Fruit fly (Drosophila melanogaster) whole organism, embryonic: ENCODE measurements around the gene CG16717.
A peak's percentile ranks its signal among the peaks of the same experiment; 100 is the strongest.

ENCODE experiments used
- Bgb ChIP-seq: fragments of 200-800 bp; sonication (Bioruptor generic); IDR thresholded peaks from 2 replicates; pipeline ENCODE4 v1.3.6; 2022; ENCODE audit warnings: missing biosample characterization, missing genetic modification characterization; ENCODE audit not compliant: partially characterized antibody
- CG11085 ChIP-seq: fragments of 200-800 bp; sonication (Bioruptor generic); IDR thresholded peaks from 2 replicates; pipeline ENCODE4 v1.3.6; 2022; ENCODE audit warnings: missing biosample characterization, missing genetic modification characterization
- CG11247 ChIP-seq: fragments of 200-800 bp; sonication (Bioruptor generic); IDR thresholded peaks from 2 replicates; pipeline ENCODE4 v1.3.6; 2022; ENCODE audit warnings: missing biosample characterization, missing genetic modification characterization
- CG12104 ChIP-seq: fragments of 200-800 bp; sonication (Bioruptor generic); optimal IDR thresholded peaks from 3 replicates; lab custom pipeline; 2016; ENCODE audit warnings: missing biosample characterization, missing genetic modification characterization
- CG13894 ChIP-seq: fragments of 200-800 bp; sonication (Bioruptor generic); optimal IDR thresholded peaks from 3 replicates; lab custom pipeline; 2018; ENCODE audit warnings: missing biosample characterization, mild to moderate bottlenecking, missing genetic modification characterization, moderate library complexity
- CG14965 ChIP-seq: fragments of 200-800 bp; sonication (Bioruptor generic); optimal IDR thresholded peaks from 2 replicates; lab custom pipeline; 2016; ENCODE audit warnings: missing biosample characterization, missing genetic modification characterization, borderline replicate concordance
- CG16779 ChIP-seq: fragments of 200-800 bp; sonication (Bioruptor generic); IDR thresholded peaks from 2 replicates; pipeline ENCODE4 v1.3.6; 2022; ENCODE audit warnings: missing biosample characterization, missing genetic modification characterization
- CG32772 ChIP-seq: fragments of 200-800 bp; sonication (Bioruptor generic); IDR thresholded peaks from 2 replicates; pipeline ENCODE4 v1.3.6; 2022; ENCODE audit warnings: missing biosample characterization, missing genetic modification characterization
- CG33213 ChIP-seq: fragments of 200-800 bp; sonication (Bioruptor generic); optimal IDR thresholded peaks from 3 replicates; lab custom pipeline; 2016; ENCODE audit warnings: missing biosample characterization, missing genetic modification characterization
- CG33557 ChIP-seq: fragments of 200-800 bp; sonication (Bioruptor generic); optimal IDR thresholded peaks from 2 replicates; lab custom pipeline; 2019; ENCODE audit warnings: missing biosample characterization, mild to moderate bottlenecking, missing genetic modification characterization, moderate library complexity
- CG3995 ChIP-seq: fragments of 200-800 bp; sonication (Bioruptor generic); optimal IDR thresholded peaks from 3 replicates; lab custom pipeline; 2016; ENCODE audit warnings: missing biosample characterization, missing genetic modification characterization
- CG42726 ChIP-seq: fragments of 200-800 bp; sonication (Bioruptor generic); IDR thresholded peaks from 2 replicates; pipeline ENCODE4 v1.3.6; 2022; ENCODE audit warnings: missing biosample characterization, missing genetic modification characterization; ENCODE audit not compliant: partially characterized antibody
- CG8359 ChIP-seq: fragments of 200-800 bp; sonication (Bioruptor generic); optimal IDR thresholded peaks from 2 replicates; lab custom pipeline; 2017; ENCODE audit warnings: missing biosample characterization, mild to moderate bottlenecking, missing genetic modification characterization, borderline replicate concordance
- CG8924 ChIP-seq: fragments of 200-800 bp; optimal IDR thresholded peaks from 3 replicates; lab custom pipeline; 2019; ENCODE audit warnings: missing biosample characterization, mild to moderate bottlenecking, missing genetic modification characterization, moderate library complexity
- CG9817 ChIP-seq: fragments of 200-800 bp; sonication (Bioruptor generic); optimal IDR thresholded peaks from 2 replicates; lab custom pipeline; 2018; ENCODE audit warnings: missing biosample characterization, mild to moderate bottlenecking, missing genetic modification characterization, moderate library complexity
- Dip2 ChIP-seq: fragments of 200-800 bp; sonication (Bioruptor generic); IDR thresholded peaks from 2 replicates; pipeline ENCODE4 v1.3.6; 2022; ENCODE audit warnings: missing biosample characterization, missing genetic modification characterization
- Drgx ChIP-seq: fragments of 200-800 bp; sonication (Bioruptor generic); IDR thresholded peaks from 2 replicates; pipeline ENCODE4 v1.3.6; 2022; ENCODE audit warnings: missing biosample characterization, missing genetic modification characterization
- ERR ChIP-seq: fragments of 200-800 bp; sonication (Bioruptor generic); optimal IDR thresholded peaks from 2 replicates; lab custom pipeline; 2016; ENCODE audit warnings: missing biosample characterization, missing genetic modification characterization
- Fer1 ChIP-seq: fragments of 200-800 bp; sonication (Bioruptor generic); optimal IDR thresholded peaks from 2 replicates; lab custom pipeline; 2017; ENCODE audit warnings: missing biosample characterization, mild to moderate bottlenecking, missing genetic modification characterization
- HmgZ ChIP-seq: fragments of 200-800 bp; sonication (Bioruptor generic); optimal IDR thresholded peaks from 2 replicates; lab custom pipeline; 2018; ENCODE audit warnings: missing biosample characterization, mild to moderate bottlenecking, missing genetic modification characterization
- Hmx ChIP-seq: fragments of 200-800 bp; sonication (Bioruptor generic); optimal IDR thresholded peaks from 2 replicates; lab custom pipeline; 2016; ENCODE audit warnings: missing biosample characterization, missing genetic modification characterization
- Hsf ChIP-seq: fragments of 200-800 bp; sonication (Bioruptor generic); optimal IDR thresholded peaks from 3 replicates; lab custom pipeline; 2016; ENCODE audit warnings: missing biosample characterization, missing genetic modification characterization
- Lhr ChIP-seq: fragments of 200-800 bp; sonication (Bioruptor generic); optimal IDR thresholded peaks from 3 replicates; lab custom pipeline; 2017; ENCODE audit warnings: mild to moderate bottlenecking, missing biosample characterization, missing genetic modification reagents, missing genetic modification characterization
- Mes4 ChIP-seq: fragments of 200-800 bp; sonication (Bioruptor generic); optimal IDR thresholded peaks from 2 replicates; lab custom pipeline; 2016; ENCODE audit warnings: missing biosample characterization, missing genetic modification characterization
- Nf-YA ChIP-seq: fragments of 200-800 bp; sonication (Bioruptor generic); IDR thresholded peaks from 2 replicates; pipeline ENCODE4 v1.3.6; 2022; ENCODE audit warnings: missing biosample characterization, missing genetic modification characterization
- Ravus ChIP-seq: fragments of 200-800 bp; sonication (Bioruptor generic); IDR thresholded peaks from 2 replicates; pipeline ENCODE4 v1.3.6; 2022; ENCODE audit warnings: missing biosample characterization, missing genetic modification characterization
- YL-1 ChIP-seq: fragments of 200-800 bp; sonication (Bioruptor generic); optimal IDR thresholded peaks from 3 replicates; lab custom pipeline; 2017; ENCODE audit warnings: missing biosample characterization, mild to moderate bottlenecking, missing genetic modification characterization
- ab ChIP-seq: fragments of 200-800 bp; sonication (Bioruptor generic); optimal IDR thresholded peaks from 2 replicates; lab custom pipeline; 2016; ENCODE audit warnings: missing biosample characterization, missing genetic modification characterization
- al ChIP-seq: fragments of 200-800 bp; sonication (Bioruptor generic); IDR thresholded peaks from 2 replicates; pipeline ENCODE4 v1.3.6; 2022; ENCODE audit warnings: missing biosample characterization, missing genetic modification characterization
- btn ChIP-seq: fragments of 200-800 bp; sonication (Bioruptor generic); optimal IDR thresholded peaks from 2 replicates; lab custom pipeline; 2016; ENCODE audit warnings: missing biosample characterization, missing genetic modification characterization
- exex ChIP-seq: fragments of 200-800 bp; sonication (Bioruptor generic); optimal IDR thresholded peaks from 4 replicates; lab custom pipeline; 2018; ENCODE audit warnings: missing biosample characterization, mild to moderate bottlenecking, missing genetic modification characterization, moderate library complexity
- eyg ChIP-seq: fragments of 200-800 bp; sonication (Bioruptor generic); optimal IDR thresholded peaks from 3 replicates; lab custom pipeline; 2016; ENCODE audit warnings: missing biosample characterization, missing genetic modification characterization
- fd102C ChIP-seq: fragments of 200-800 bp; sonication (Bioruptor generic); optimal IDR thresholded peaks from 2 replicates; lab custom pipeline; 2018; ENCODE audit warnings: missing biosample characterization, mild to moderate bottlenecking, missing genetic modification characterization, moderate library complexity
- hkb ChIP-seq, 2 experiments: fragments of 200-800 bp in 1 of 2; fragments of >200 bp in 1 of 2; sonication (Bioruptor generic) in 1 of 2; IDR thresholded peaks in 1 of 2; optimal IDR thresholded peaks in 1 of 2; 2 replicates each; pipeline versions ENCODE4 v1.3.6 to Lab custom; 2017 to 2022; ENCODE audit warnings: missing biosample characterization in 1 of 2, missing genetic modification characterization in 1 of 2
- lola ChIP-seq, 3 experiments: fragments of >200 bp in 2 of 3; fragments of 200-800 bp in 1 of 3; sonication (Bioruptor generic) in 1 of 3; optimal IDR thresholded peaks; 2 replicates each; lab custom pipeline; 2017 to 2019; ENCODE audit warnings: missing biosample characterization in 3 of 3, missing genetic modification characterization in 3 of 3, mild to moderate bottlenecking in 1 of 3, moderate library complexity in 1 of 3
- nau ChIP-seq: fragments of 200-800 bp; sonication (Bioruptor generic); optimal IDR thresholded peaks from 3 replicates; lab custom pipeline; 2017; ENCODE audit warnings: missing biosample characterization, mild to moderate bottlenecking, missing genetic modification characterization, missing genetic modification reagents
- nmo ChIP-seq: fragments of 200-800 bp; sonication (Bioruptor generic); optimal IDR thresholded peaks from 2 replicates; lab custom pipeline; 2018; ENCODE audit warnings: missing biosample characterization, mild to moderate bottlenecking, missing genetic modification characterization, moderate library complexity
- onecut ChIP-seq: fragments of 200-800 bp; sonication (Bioruptor generic); IDR thresholded peaks from 2 replicates; pipeline ENCODE4 v1.3.6; 2022; ENCODE audit warnings: missing biosample characterization, missing genetic modification characterization
- pfk ChIP-seq: fragments of 200-800 bp; sonication (Bioruptor generic); optimal IDR thresholded peaks from 2 replicates; lab custom pipeline; 2018; ENCODE audit warnings: missing biosample characterization, mild to moderate bottlenecking, missing genetic modification characterization, moderate library complexity
- stc ChIP-seq: fragments of 200-800 bp; sonication (Bioruptor generic); IDR thresholded peaks from 2 replicates; pipeline ENCODE4 v1.3.6; 2022; ENCODE audit warnings: missing biosample characterization, missing genetic modification characterization
- tll ChIP-seq, 2 experiments: fragments of 200-800 bp in 1 of 2; fragments of >200 bp in 1 of 2; sonication (Bioruptor generic) in 1 of 2; optimal IDR thresholded peaks; 2 replicates each; lab custom pipeline; 2017 to 2019; ENCODE audit warnings: missing biosample characterization in 2 of 2, missing genetic modification characterization in 2 of 2, mild to moderate bottlenecking in 1 of 2, moderate library complexity in 1 of 2
- toy ChIP-seq: fragments of 200-800 bp; sonication (Bioruptor generic); IDR thresholded peaks from 2 replicates; pipeline ENCODE4 v1.3.6; 2022; ENCODE audit warnings: missing biosample characterization, missing genetic modification characterization
- trh ChIP-seq: fragments of 200-800 bp; sonication (Bioruptor generic); optimal IDR thresholded peaks from 2 replicates; lab custom pipeline; 2016; ENCODE audit warnings: missing biosample characterization, missing genetic modification characterization
- tx ChIP-seq: fragments of 200-800 bp; sonication (Bioruptor generic); optimal IDR thresholded peaks from 2 replicates; lab custom pipeline; 2016; ENCODE audit warnings: missing biosample characterization, missing genetic modification characterization
- usp ChIP-seq: fragments of >200 bp; optimal IDR thresholded peaks from 2 replicates; lab custom pipeline; 2017; ENCODE audit warnings: missing biosample characterization, missing genetic modification characterization
- vnd ChIP-seq: fragments of 200-800 bp; sonication (Bioruptor generic); IDR thresholded peaks from 3 replicates; pipeline ENCODE4 v1.3.6; 2022; ENCODE audit warnings: missing biosample characterization, missing genetic modification characterization; ENCODE audit not compliant: partially characterized antibody
- zen ChIP-seq: fragments of 200-800 bp; sonication (Bioruptor generic); optimal IDR thresholded peaks from 3 replicates; lab custom pipeline; 2018; ENCODE audit warnings: missing biosample characterization, mild to moderate bottlenecking, missing genetic modification characterization, moderate library complexity

Gene CG16717

dm6 chr3L:9713828-9714536, 35.0 kb downstream of the CG16717 start, which contains the start of gene vsg (continued):
- peak; percentile 6 for TF ChIP-seq tx
- TF ChIP-seq trh, result peak; percentile 23
- peak; percentile 62 for TF ChIP-seq YL-1 (GFP tag; lab: Kevin White, UChicago)
- TF ChIP-seq CG14965 (GFP tag; lab: Kevin White, UChicago), result no peak
- peak; percentile 43 for TF ChIP-seq al (GFP tag; lab: Robert Waterston, UW)
- TF ChIP-seq CG11247 (GFP tag; lab: Robert Waterston, UW), result no peak; the same call in 1 of the 2 replicates
- peak; percentile 75 for TF ChIP-seq CG33557 (GFP tag; lab: Kevin White, UChicago)
- TF ChIP-seq toy (GFP tag; lab: Robert Waterston, UW), result peak; percentile 60; the same call in 1 of the 2 replicates
- TF ChIP-seq stc (GFP tag; lab: Robert Waterston, UW), result peak; percentile 46; the same call in 1 of the 2 replicates
- TF ChIP-seq nmo (GFP tag; lab: Kevin White, UChicago), result peak; percentile 90
- peak; percentile 21; the same call in 1 of the 2 replicates for TF ChIP-seq onecut
- 0 out of 2 replicates have a peak, but pooled peaks have one; percentile 38 for TF ChIP-seq CG16779 (GFP tag; lab: Robert Waterston, UW)
- no peak for TF ChIP-seq ERR (GFP tag; lab: Kevin White, UChicago)
- no peak for TF ChIP-seq pfk (GFP tag; lab: Kevin White, UChicago)
- TF ChIP-seq exex (tag; lab: Kevin White, UChicago), result peak; percentile 52
- TF ChIP-seq CG8359 (GFP tag; lab: Kevin White, UChicago), result peak; percentile 3
- TF ChIP-seq tll (GFP tag; optimal IDR thresholded peaks at IDR 0.05; lab: Kevin White, UChicago), result no peak
- peak; percentile 48 for TF ChIP-seq CG3995 (GFP tag; lab: Kevin White, UChicago)
- TF ChIP-seq Mes4, result no peak
- no peak for TF ChIP-seq btn (GFP tag; lab: Kevin White, UChicago)
- TF ChIP-seq Ravus (GFP tag; lab: Robert Waterston, UW), result no peak
- TF ChIP-seq CG13894, result peak; percentile 71
- peak; percentile 70 for TF ChIP-seq Hsf (GFP tag; lab: Kevin White, UChicago)
- peak; percentile 58 for TF ChIP-seq zen (tag; lab: Kevin White, UChicago)
- TF ChIP-seq Nf-YA (GFP tag; lab: Robert Waterston, UW), result peak; percentile 35; the same call in 1 of the 2 replicates
- TF ChIP-seq CG42726, result peak; percentile 93
- TF ChIP-seq fd102C, result no peak
- TF ChIP-seq CG9817, result peak; percentile 83
- peak; percentile 83 for TF ChIP-seq vnd
- TF ChIP-seq CG11085, result no peak; the same call in 1 of the 2 replicates
- peak; percentile 42 for TF ChIP-seq Lhr (GFP tag; lab: Kevin White, UChicago)
- TF ChIP-seq Fer1, result peak; percentile 63
- TF ChIP-seq eyg (GFP tag; lab: Kevin White, UChicago), result no peak
- peak in 1 of 3 experiments; percentile 91 for TF ChIP-seq lola (GFP tag; optimal IDR thresholded peaks at IDR 0.05; lab: Kevin White, UChicago)
- no peak for TF ChIP-seq Hmx
- peak; percentile 36; the same call in 1 of the 2 replicates for TF ChIP-seq Drgx (GFP tag; lab: Robert Waterston, UW)
- TF ChIP-seq CG33213 (GFP tag; lab: Kevin White, UChicago), result peak; percentile 33
- no peak for TF ChIP-seq usp (GFP tag; lab: Kevin White, UChicago)
- no peak for TF ChIP-seq ab
- no peak for TF ChIP-seq Dip2
- TF ChIP-seq CG32772 (GFP tag; lab: Robert Waterston, UW), result peak; percentile 59; the same call in 1 of the 2 replicates
- peak; percentile 85 for TF ChIP-seq CG12104 (GFP tag; lab: Kevin White, UChicago)
- no peak for TF ChIP-seq hkb (optimal IDR thresholded peaks at IDR 0.05; lab: Kevin White, UChicago)
- TF ChIP-seq hkb (GFP tag; IDR thresholded peaks at IDR 0.05; lab: Robert Waterston, UW), result peak; percentile 53; the same call in 1 of the 2 replicates
- TF ChIP-seq nau, result no peak
- peak; percentile 92 for TF ChIP-seq Bgb (GFP tag; lab: Robert Waterston, UW)
- peak; percentile 91 for TF ChIP-seq CG8924 (tag; lab: Kevin White, UChicago)
- peak; percentile 34 for TF ChIP-seq HmgZ (tag; lab: Kevin White, UChicago)
